Worm (Caenorhabditis elegans) whole organism, midembryonic: ENCODE measurements around the gene clec-139.

ENCODE experiments used
- T22C8.4 ChIP-seq: fragments of 200-800 bp; sonication (Bioruptor generic); IDR thresholded peaks from 2 replicates; pipeline ENCODE4 v1.3.6; 2022; ENCODE audit warnings: missing genetic modification characterization, missing compliant biosample characterization
- klf-2 ChIP-seq: fragments of 200-800 bp; sonication (Bioruptor generic); conservative IDR thresholded peaks from 2 replicates; pipeline ENCODE4 v1.3.6; 2022; ENCODE audit warnings: missing genetic modification reagents, missing genetic modification characterization, missing compliant biosample characterization

DNA sequence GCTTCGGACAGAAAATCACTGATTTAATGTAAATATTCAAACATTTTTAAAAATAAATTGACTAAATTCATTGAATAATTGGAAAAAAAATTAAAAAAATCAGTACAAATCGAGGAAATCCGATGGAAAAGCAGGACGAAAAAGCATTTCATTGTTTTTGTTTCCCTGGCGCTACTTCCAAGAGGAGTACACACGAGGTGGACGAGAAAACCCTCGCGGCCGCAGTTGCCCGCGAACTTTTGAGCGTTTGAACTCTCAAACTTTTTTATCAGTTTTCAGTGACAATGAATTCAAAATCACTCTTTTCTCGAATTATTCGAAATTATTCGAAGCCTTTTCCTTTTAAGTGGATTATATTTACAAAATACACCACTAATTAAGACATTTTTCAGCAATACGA lies 18.5 kb downstream of the clec-139 start, which contains the start of gene F35D11.4:
- TF ChIP-seq klf-2 (GFP tag; lab: Robert Waterston, UW) (no peak), T22C8.4 (GFP tag; lab: Robert Waterston, UW) (no peak)
